Fruit fly (Drosophila melanogaster): ENCODE measurements around the gene Vml.

The Vml gene

dm6 chrX:2307564-2307963 is 31.9 kb downstream of the Vml start:
- TF ChIP-seq D19A (tag; optimal IDR thresholded peaks at IDR 0.05): peak; percentile 6
- 0 out of 3 replicates have a peak, but pooled peaks have one; percentile 16 for TF ChIP-seq z (GFP tag; IDR thresholded peaks at IDR 0.05)
- no peak for TF ChIP-seq CG8924 (tag; optimal IDR thresholded peaks at IDR 0.05)
- TF ChIP-seq crol (GFP tag; IDR thresholded peaks at IDR 0.05): peak; percentile 95
- no peak for TF ChIP-seq Taf1 (GFP tag; IDR thresholded peaks at IDR 0.05)
- peak; percentile 80 for TF ChIP-seq CG10321 (GFP tag; IDR thresholded peaks at IDR 0.05)
- TF ChIP-seq CG4854 (GFP tag; optimal IDR thresholded peaks at IDR 0.05): no peak
- TF ChIP-seq Max (GFP tag; optimal IDR thresholded peaks at IDR 0.05): no peak
- no peak for TF ChIP-seq CG11085 (GFP tag; IDR thresholded peaks at IDR 0.05)
- TF ChIP-seq GATAe (GFP tag; conservative IDR thresholded peaks at IDR 0.05): no peak
- TF ChIP-seq Adf1 (GFP tag; IDR thresholded peaks at IDR 0.05): peak; percentile 28; the same call in 1 of the 2 replicates
- TF ChIP-seq gt (GFP tag; IDR thresholded peaks at IDR 0.05): no peak
- 0 out of 3 replicates have a peak, but pooled peaks have one; percentile 26 for TF ChIP-seq ci (GFP tag; IDR thresholded peaks at IDR 0.05)
- peak; percentile 21 for TF ChIP-seq CG15479 (GFP tag; optimal IDR thresholded peaks at IDR 0.05)
- TF ChIP-seq Dad (GFP tag; optimal IDR thresholded peaks at IDR 0.05): no peak
- no peak for TF ChIP-seq sima (GFP tag; optimal IDR thresholded peaks at IDR 0.05)
- no peak for TF ChIP-seq CG12391 (tag; optimal IDR thresholded peaks at IDR 0.05)
- 0 out of 3 replicates have a peak, but pooled peaks have one; percentile 16 for TF ChIP-seq otp (GFP tag; IDR thresholded peaks at IDR 0.05)
- TF ChIP-seq fd96Cb (tag; optimal IDR thresholded peaks at IDR 0.05): no peak
- no peak for TF ChIP-seq sc (optimal IDR thresholded peaks at IDR 0.05)
- TF ChIP-seq sc (GFP tag; optimal IDR thresholded peaks at IDR 0.05): no peak
- TF ChIP-seq zf30C (GFP tag; optimal IDR thresholded peaks at IDR 0.05): peak; percentile 96
- no peak for TF ChIP-seq Hmx (GFP tag; optimal IDR thresholded peaks at IDR 0.05)
- no peak for TF ChIP-seq CG4820 (GFP tag; optimal IDR thresholded peaks at IDR 0.05)
- no peak for TF ChIP-seq gro (GFP tag; optimal IDR thresholded peaks at IDR 0.05)
- no peak for TF ChIP-seq Kr (GFP tag; optimal IDR thresholded peaks at IDR 0.05)
- no peak for TF ChIP-seq H15 (GFP tag; IDR thresholded peaks at IDR 0.05)
- TF ChIP-seq pros (GFP tag; optimal IDR thresholded peaks at IDR 0.05): peak; percentile 98
- no peak for TF ChIP-seq CG34422 (GFP tag; IDR thresholded peaks at IDR 0.05)
- peak; percentile 3 for TF ChIP-seq nom (GFP tag; optimal IDR thresholded peaks at IDR 0.05)
- no peak for TF ChIP-seq CG4730 (GFP tag; IDR thresholded peaks at IDR 0.05)
- TF ChIP-seq CG32767 (GFP tag; IDR thresholded peaks at IDR 0.05): peak; percentile 69
- TF ChIP-seq row (GFP tag; IDR thresholded peaks at IDR 0.05): peak; percentile 43; the same call in 1 of the 3 replicates
- TF ChIP-seq CG2712 (tag; optimal IDR thresholded peaks at IDR 0.05): no peak
- TF ChIP-seq CG8944 (GFP tag; optimal IDR thresholded peaks at IDR 0.05): no peak
- TF ChIP-seq BEAF-32 (GFP tag; optimal IDR thresholded peaks at IDR 0.05): no peak
- TF ChIP-seq Hr78 (GFP tag; optimal IDR thresholded peaks at IDR 0.05): no peak
- TF ChIP-seq gcm (GFP tag; optimal IDR thresholded peaks at IDR 0.05): no peak
- peak; percentile 61 for TF ChIP-seq abd-A (tag; optimal IDR thresholded peaks at IDR 0.05)
- TF ChIP-seq onecut (GFP tag; IDR thresholded peaks at IDR 0.05): 0 out of 2 replicates have a peak, but pooled peaks have one; percentile 9
- no peak for TF ChIP-seq peb (GFP tag; IDR thresholded peaks at IDR 0.05)
- no peak for TF ChIP-seq CG10565 (GFP tag; optimal IDR thresholded peaks at IDR 0.05)
- peak; percentile 17 for TF ChIP-seq CG18599 (GFP tag; optimal IDR thresholded peaks at IDR 0.05)
- TF ChIP-seq Hand (GFP tag; optimal IDR thresholded peaks at IDR 0.05): no peak
- TF ChIP-seq CG6689 (GFP tag; IDR thresholded peaks at IDR 0.05): no peak
- TF ChIP-seq CG1832 (GFP tag; optimal IDR thresholded peaks at IDR 0.05): peak; percentile 85
- TF ChIP-seq CHES-1-like (GFP tag; optimal IDR thresholded peaks at IDR 0.05): no peak
- no peak for TF ChIP-seq zfh2 (GFP tag; optimal IDR thresholded peaks at IDR 0.05)
- TF ChIP-seq cad (GFP tag; optimal IDR thresholded peaks at IDR 0.05): peak; percentile 67
- no peak for TF ChIP-seq CG12071 (GFP tag; optimal IDR thresholded peaks at IDR 0.05)
- peak; percentile 39 for TF ChIP-seq kni (GFP tag; optimal IDR thresholded peaks at IDR 0.05)
- peak; percentile 13 for TF ChIP-seq Lpt (GFP tag; optimal IDR thresholded peaks at IDR 0.05)

Data from whole organism, embryonic.